Fruit fly (Drosophila melanogaster) whole organism, embryonic: ENCODE results near the gene CG5107.

ENCODE experiments used
- CG10543 ChIP-seq: fragments of 200-800 bp; sonication (Bioruptor generic); optimal IDR thresholded peaks from 3 replicates; lab custom pipeline; 2017; ENCODE audit warnings: missing biosample characterization, mild to moderate bottlenecking, missing genetic modification characterization, moderate library complexity
- CG10654 ChIP-seq: fragments of 200-800 bp; sonication (Bioruptor generic); optimal IDR thresholded peaks from 2 replicates; lab custom pipeline; 2016; ENCODE audit warnings: missing biosample characterization, missing genetic modification characterization
- CG11093 ChIP-seq: fragments of 200-800 bp; sonication (Bioruptor generic); IDR thresholded peaks from 3 replicates; pipeline ENCODE4 v1.3.6; 2022; ENCODE audit warnings: missing biosample characterization, missing genetic modification characterization
- CG11456 ChIP-seq: fragments of 200-800 bp; sonication (Bioruptor generic); IDR thresholded peaks from 3 replicates; pipeline ENCODE4 v1.3.6; 2022; ENCODE audit warnings: missing biosample characterization, missing genetic modification characterization
- CG11695 ChIP-seq: fragments of 200-800 bp; sonication (Bioruptor generic); IDR thresholded peaks from 3 replicates; pipeline ENCODE4 v1.3.6; 2022; ENCODE audit warnings: missing biosample characterization, missing genetic modification characterization
- CG12104 ChIP-seq: fragments of 200-800 bp; sonication (Bioruptor generic); optimal IDR thresholded peaks from 3 replicates; lab custom pipeline; 2016; ENCODE audit warnings: missing biosample characterization, missing genetic modification characterization
- CG12769 ChIP-seq: fragments of 200-800 bp; sonication (Bioruptor generic); optimal IDR thresholded peaks from 2 replicates; lab custom pipeline; 2019; ENCODE audit warnings: missing biosample characterization, mild to moderate bottlenecking, missing genetic modification characterization, moderate library complexity
- CG16813 ChIP-seq: fragments of 200-800 bp; sonication (Bioruptor generic); IDR thresholded peaks from 3 replicates; pipeline ENCODE4 v1.3.6; 2022; ENCODE audit warnings: missing biosample characterization, missing genetic modification characterization; ENCODE audit not compliant: partially characterized antibody
- CG17186 ChIP-seq: fragments of 200-800 bp; sonication (Bioruptor generic); optimal IDR thresholded peaks from 3 replicates; lab custom pipeline; 2017; ENCODE audit warnings: missing biosample characterization, missing genetic modification reagents, missing genetic modification characterization
- CG17361 ChIP-seq: fragments of 200-800 bp; sonication (Bioruptor generic); IDR thresholded peaks from 3 replicates; pipeline ENCODE4 v1.3.6; 2022; ENCODE audit warnings: missing biosample characterization, missing genetic modification characterization
- CG31388 ChIP-seq: fragments of 200-800 bp; sonication (Bioruptor generic); optimal IDR thresholded peaks from 2 replicates; lab custom pipeline; 2016; ENCODE audit warnings: missing biosample characterization, missing genetic modification characterization
- CG34422 ChIP-seq: fragments of 200-800 bp; sonication (Bioruptor generic); IDR thresholded peaks from 3 replicates; pipeline ENCODE4 v1.3.6; 2022; ENCODE audit warnings: missing biosample characterization, missing genetic modification characterization
- CG6689 ChIP-seq: fragments of 200-800 bp; sonication (Bioruptor generic); IDR thresholded peaks from 2 replicates; pipeline ENCODE4 v1.3.6; 2022; ENCODE audit warnings: missing biosample characterization, missing genetic modification characterization
- CG6791 ChIP-seq: fragments of 200-800 bp; sonication (Bioruptor generic); IDR thresholded peaks from 3 replicates; pipeline ENCODE4 v1.3.6; 2022; ENCODE audit warnings: missing biosample characterization, missing genetic modification characterization; ENCODE audit not compliant: partially characterized antibody
- CG8478 ChIP-seq: fragments of >200 bp; optimal IDR thresholded peaks from 2 replicates; lab custom pipeline; 2018
- CG9932 ChIP-seq: fragments of 200-800 bp; sonication (Bioruptor generic); IDR thresholded peaks from 2 replicates; pipeline ENCODE4 v1.3.6; 2022; ENCODE audit warnings: missing biosample characterization, missing genetic modification characterization
- CHES-1-like ChIP-seq: fragments of 200-800 bp; sonication (Bioruptor generic); optimal IDR thresholded peaks from 2 replicates; lab custom pipeline; 2016; ENCODE audit warnings: missing biosample characterization, missing genetic modification characterization
- CrebB ChIP-seq: fragments of 200-800 bp; sonication (Bioruptor generic); optimal IDR thresholded peaks from 3 replicates; lab custom pipeline; 2018; ENCODE audit warnings: missing biosample characterization, mild to moderate bottlenecking, missing genetic modification characterization
- Dfd ChIP-seq, 2 experiments: fragments of >200 bp; optimal IDR thresholded peaks; 2 replicates each; lab custom pipeline; 2017; ENCODE audit warnings: missing biosample characterization in 2 of 2, missing genetic modification characterization in 2 of 2
- Dip3 ChIP-seq: fragments of 200-800 bp; sonication (Bioruptor generic); optimal IDR thresholded peaks from 3 replicates; lab custom pipeline; 2016; ENCODE audit warnings: missing biosample characterization, missing genetic modification characterization
- E2f2 ChIP-seq: fragments of 200-800 bp; sonication (Bioruptor generic); IDR thresholded peaks from 2 replicates; pipeline ENCODE4 v1.3.6; 2022; ENCODE audit warnings: missing biosample characterization, missing genetic modification characterization
- Fer1 ChIP-seq: fragments of 200-800 bp; sonication (Bioruptor generic); optimal IDR thresholded peaks from 2 replicates; lab custom pipeline; 2017; ENCODE audit warnings: missing biosample characterization, mild to moderate bottlenecking, missing genetic modification characterization
- Fer3 ChIP-seq: fragments of 200-800 bp; sonication (Bioruptor generic); optimal IDR thresholded peaks from 2 replicates; lab custom pipeline; 2018; ENCODE audit warnings: missing biosample characterization, mild to moderate bottlenecking, missing genetic modification characterization, moderate library complexity
- H2.0 ChIP-seq: fragments of 200-800 bp; sonication (Bioruptor generic); IDR thresholded peaks from 2 replicates; pipeline ENCODE4 v1.3.6; 2022; ENCODE audit warnings: missing biosample characterization, missing genetic modification characterization
- HLH54F ChIP-seq: fragments of 200-800 bp; sonication (Bioruptor generic); optimal IDR thresholded peaks from 3 replicates; lab custom pipeline; 2016; ENCODE audit warnings: missing biosample characterization, missing genetic modification characterization
- Neu2 ChIP-seq: fragments of 200-800 bp; sonication (Bioruptor generic); optimal IDR thresholded peaks from 3 replicates; lab custom pipeline; 2016; ENCODE audit warnings: missing biosample characterization, missing genetic modification characterization, borderline replicate concordance
- Nf-YA ChIP-seq: fragments of 200-800 bp; sonication (Bioruptor generic); IDR thresholded peaks from 2 replicates; pipeline ENCODE4 v1.3.6; 2022; ENCODE audit warnings: missing biosample characterization, missing genetic modification characterization
- Optix ChIP-seq: fragments of 200-800 bp; sonication (Bioruptor generic); IDR thresholded peaks from 3 replicates; pipeline ENCODE4 v1.3.6; 2022; ENCODE audit warnings: missing biosample characterization, missing genetic modification characterization
- Stat92E ChIP-seq, 3 experiments: fragments of >200 bp in 2 of 3; fragments of 200-800 bp in 1 of 3; sonication (Bioruptor generic) in 1 of 3; optimal IDR thresholded peaks; 2 replicates each; lab custom pipeline; 2017 to 2019; ENCODE audit warnings: missing biosample characterization in 3 of 3, missing genetic modification characterization in 3 of 3, mild to moderate bottlenecking in 1 of 3, moderate library complexity in 1 of 3
- Taf1 ChIP-seq: fragments of 200-800 bp; sonication (Bioruptor generic); IDR thresholded peaks from 2 replicates; pipeline ENCODE4 v1.3.6; 2022; ENCODE audit warnings: missing biosample characterization, missing genetic modification characterization
- ara ChIP-seq: fragments of 200-800 bp; sonication (Bioruptor generic); IDR thresholded peaks from 2 replicates; pipeline ENCODE4 v1.3.6; 2022; ENCODE audit warnings: missing biosample characterization, missing genetic modification characterization
- bowl ChIP-seq: fragments of 200-800 bp; sonication (Bioruptor generic); IDR thresholded peaks from 2 replicates; pipeline ENCODE4 v1.3.6; 2022; ENCODE audit warnings: missing biosample characterization, missing genetic modification characterization
- crol ChIP-seq: fragments of 200-800 bp; sonication (Bioruptor generic); IDR thresholded peaks from 2 replicates; pipeline ENCODE4 v1.3.6; 2022; ENCODE audit warnings: missing biosample characterization, missing genetic modification characterization
- da ChIP-seq: fragments of 200-800 bp; sonication (Bioruptor generic); optimal IDR thresholded peaks from 2 replicates; lab custom pipeline; 2016; ENCODE audit warnings: missing biosample characterization, missing genetic modification characterization
- dysf ChIP-seq: fragments of 200-800 bp; sonication (Bioruptor generic); IDR thresholded peaks from 3 replicates; pipeline ENCODE4 v1.3.6; 2022; ENCODE audit warnings: missing biosample characterization, missing genetic modification characterization
- eve ChIP-seq, 2 experiments: fragments of >200 bp; optimal IDR thresholded peaks; 2 replicates each; lab custom pipeline; 2017; ENCODE audit warnings: missing biosample characterization in 2 of 2, missing genetic modification characterization in 2 of 2
- ftz-f1 ChIP-seq: fragments of 200-800 bp; sonication (Bioruptor generic); optimal IDR thresholded peaks from 2 replicates; lab custom pipeline; 2016; ENCODE audit warnings: missing biosample characterization, missing genetic modification characterization
- fu2 ChIP-seq: fragments of 200-800 bp; sonication (Bioruptor generic); optimal IDR thresholded peaks from 2 replicates; lab custom pipeline; 2016; ENCODE audit warnings: missing biosample characterization, missing genetic modification characterization
- gfzf ChIP-seq: fragments of 200-800 bp; sonication (Bioruptor generic); optimal IDR thresholded peaks from 2 replicates; lab custom pipeline; 2016; ENCODE audit warnings: missing biosample characterization, mild to moderate bottlenecking, missing genetic modification characterization, moderate library complexity
- gro ChIP-seq: fragments of 200-800 bp; sonication (Bioruptor generic); optimal IDR thresholded peaks from 2 replicates; lab custom pipeline; 2016; ENCODE audit warnings: missing biosample characterization, missing genetic modification characterization
- gsb ChIP-seq: fragments of 200-800 bp; sonication (Bioruptor generic); IDR thresholded peaks from 2 replicates; pipeline ENCODE4 v1.3.6; 2022; ENCODE audit warnings: missing biosample characterization, missing genetic modification characterization
- ham ChIP-seq: fragments of 200-800 bp; sonication (Bioruptor generic); IDR thresholded peaks from 2 replicates; pipeline ENCODE4 v1.3.6; 2022; ENCODE audit warnings: missing biosample characterization, missing genetic modification characterization
- inv ChIP-seq: fragments of 200-800 bp; sonication (Bioruptor generic); IDR thresholded peaks from 2 replicates; pipeline ENCODE4 v1.3.6; 2022; ENCODE audit warnings: missing biosample characterization, missing genetic modification characterization; ENCODE audit not compliant: partially characterized antibody
- luna ChIP-seq: fragments of 200-800 bp; sonication (Bioruptor generic); optimal IDR thresholded peaks from 2 replicates; lab custom pipeline; 2016; ENCODE audit warnings: missing biosample characterization, missing genetic modification characterization
- stc ChIP-seq: fragments of 200-800 bp; sonication (Bioruptor generic); IDR thresholded peaks from 2 replicates; pipeline ENCODE4 v1.3.6; 2022; ENCODE audit warnings: missing biosample characterization, missing genetic modification characterization
- sug ChIP-seq: fragments of 200-800 bp; optimal IDR thresholded peaks from 2 replicates; lab custom pipeline; 2019; ENCODE audit warnings: missing biosample characterization, mild to moderate bottlenecking, missing genetic modification characterization, moderate library complexity
- wdn ChIP-seq: fragments of 200-800 bp; sonication (Bioruptor generic); IDR thresholded peaks from 2 replicates; pipeline ENCODE4 v1.3.6; 2022; ENCODE audit warnings: missing biosample characterization, missing genetic modification characterization
- wek ChIP-seq: fragments of 200-800 bp; sonication (Bioruptor generic); optimal IDR thresholded peaks from 3 replicates; lab custom pipeline; 2018; ENCODE audit warnings: missing biosample characterization, mild to moderate bottlenecking, missing genetic modification characterization, moderate library complexity
- wor ChIP-seq: fragments of 200-800 bp; sonication (Bioruptor generic); IDR thresholded peaks from 2 replicates; pipeline ENCODE4 v1.3.6; 2022; ENCODE audit warnings: missing biosample characterization, missing genetic modification characterization
- zen2 ChIP-seq: fragments of 200-800 bp; sonication (Bioruptor generic); IDR thresholded peaks from 3 replicates; pipeline ENCODE4 v1.3.6; 2022; ENCODE audit warnings: missing biosample characterization, missing genetic modification characterization; ENCODE audit not compliant: partially characterized antibody

Gene CG5107

dm6 chr3R:25515450-25516288, 10.7 kb downstream of the CG5107 start, which contains the start of gene msi (continued):
- TF ChIP-seq CG9932 (peak; percentile 98), Dfd (GFP tag; optimal IDR thresholded peaks at IDR 0.05; lab: Kevin White, UChicago) (no peak), da (GFP tag; lab: Kevin White, UChicago) (no peak), ftz-f1 (GFP tag; lab: Kevin White, UChicago) (peak; percentile 53), Fer3 (peak; percentile 99), zen2 (GFP tag; lab: Robert Waterston, UW) (peak; percentile 52; the same call in 2 of the 3 replicates), Neu2 (GFP tag; lab: Kevin White, UChicago) (no peak), eve (GFP tag; optimal IDR thresholded peaks at IDR 0.05; lab: Kevin White, UChicago) (peak in 1 of 2 experiments; percentile 58), bowl (GFP tag; lab: Robert Waterston, UW) (peak; percentile 96), wdn (peak; percentile 96), CG10543 (GFP tag; lab: Kevin White, UChicago) (peak; percentile 97), CG12769 (tag; lab: Kevin White, UChicago) (peak; percentile 80), CG8478 (lab: Kevin White, UChicago) (no peak), ara (peak; percentile 99), Dip3 (GFP tag; lab: Kevin White, UChicago) (peak; percentile 56), gfzf (GFP tag; lab: Kevin White, UChicago) (peak; percentile 38), CG11456 (GFP tag; lab: Robert Waterston, UW) (peak; percentile 98), Taf1 (peak; percentile 97), fu2 (peak; percentile 50), Stat92E (GFP tag; optimal IDR thresholded peaks at IDR 0.05; lab: Kevin White, UChicago) (peak in 1 of 3 experiments; percentile 99), H2.0 (peak; percentile 98), HLH54F (GFP tag; lab: Kevin White, UChicago) (peak; percentile 69), CG17186 (peak; percentile 54), dysf (peak; percentile 99), gro (GFP tag; lab: Kevin White, UChicago) (peak; percentile 31), E2f2 (GFP tag; lab: Robert Waterston, UW) (peak; percentile 91), CG11093 (peak; percentile 99), luna (peak; percentile 33), inv (GFP tag; lab: Robert Waterston, UW) (peak; percentile 48; the same call in 1 of the 2 replicates), CHES-1-like (peak; percentile 65), wek (GFP tag; lab: Kevin White, UChicago) (peak; percentile 80), CG6791 (peak; percentile 54; the same call in 2 of the 3 replicates), Nf-YA (GFP tag; lab: Robert Waterston, UW) (peak; percentile 98), CG6689 (GFP tag; lab: Robert Waterston, UW) (peak; percentile 99), crol (GFP tag; lab: Robert Waterston, UW) (peak; percentile 95), CG17361 (GFP tag; lab: Robert Waterston, UW) (peak; percentile 100), CrebB (peak; percentile 95), sug (peak; percentile 98), gsb (GFP tag; lab: Robert Waterston, UW) (peak; percentile 97), stc (GFP tag; lab: Robert Waterston, UW) (peak; percentile 99), CG12104 (GFP tag; lab: Kevin White, UChicago) (peak; percentile 96), ham (GFP tag; lab: Robert Waterston, UW) (peak; percentile 85), Fer1 (GFP tag; lab: Kevin White, UChicago) (peak; percentile 99), CG16813 (no peak), CG34422 (GFP tag; lab: Robert Waterston, UW) (peak; percentile 99), CG10654 (GFP tag; lab: Kevin White, UChicago) (peak; percentile 97), CG11695 (peak; percentile 99), CG31388 (GFP tag; lab: Kevin White, UChicago) (peak; percentile 93), Optix (peak; percentile 88), wor (GFP tag; lab: Robert Waterston, UW) (peak; percentile 99)
